Fruit fly (Drosophila melanogaster): Measurements from ENCODE around the gene Ggamma30A.

DNA sequence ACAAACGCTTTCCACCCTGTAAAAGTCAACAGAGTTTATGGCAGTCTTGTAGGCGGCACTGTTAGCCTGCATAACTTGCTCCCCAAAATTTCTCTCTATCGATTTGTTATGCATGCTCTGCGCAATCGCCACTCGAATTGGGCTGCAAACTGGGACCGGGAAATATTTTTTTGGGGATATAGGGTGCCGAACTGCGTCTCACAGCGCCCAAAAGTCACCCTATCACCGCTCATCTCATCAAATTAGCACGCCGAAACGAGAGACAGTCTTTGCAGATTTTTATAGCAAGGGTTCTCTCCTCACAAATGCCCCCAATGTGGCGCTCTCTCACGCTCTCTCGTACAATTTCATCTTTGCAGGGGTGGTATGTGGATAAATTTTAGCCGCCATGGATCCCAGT lies 15.7 kb downstream of the Ggamma30A start:
- TF ChIP-seq zen2 (GFP tag; IDR thresholded peaks at IDR 0.05; ENCODE audit: partially characterized antibody): no peak
- no peak for TF ChIP-seq Deaf1 (tag; optimal IDR thresholded peaks at IDR 0.05)
- no peak for TF ChIP-seq ap (GFP tag; IDR thresholded peaks at IDR 0.05)
- TF ChIP-seq CG6791 (GFP tag; IDR thresholded peaks at IDR 0.05; ENCODE audit: partially characterized antibody): no peak
- TF ChIP-seq peb (GFP tag; IDR thresholded peaks at IDR 0.05): no peak
- TF ChIP-seq aop (GFP tag; IDR thresholded peaks at IDR 0.05): no peak
- no peak for TF ChIP-seq CG13775 (GFP tag; optimal IDR thresholded peaks at IDR 0.05)
- TF ChIP-seq CG7786 (GFP tag; optimal IDR thresholded peaks at IDR 0.05): no peak
- TF ChIP-seq ham (GFP tag; IDR thresholded peaks at IDR 0.05): no peak
